Worm (Caenorhabditis elegans) whole organism, L2 larva: ENCODE results near the gene anoh-1.

Experiments
- C34F6.9 ChIP-seq: fragments of 150-350 bp; optimal IDR thresholded peaks from 2 replicates; lab custom pipeline; 2014; ENCODE audit warnings: missing biosample characterization, missing genetic modification characterization
- F13H6.1 ChIP-seq: sonication (generic microtip); optimal IDR thresholded peaks from 2 replicates; lab custom pipeline; 2016; ENCODE audit warnings: missing genetic modification characterization, missing compliant biosample characterization
- R02D3.7 ChIP-seq: fragments of 150-350 bp; optimal IDR thresholded peaks from 2 replicates; lab custom pipeline; 2014; ENCODE audit warnings: missing biosample characterization, missing genetic modification characterization
- Y55F3AM.14 ChIP-seq: fragments of 200-800 bp; sonication (Bioruptor generic); optimal IDR thresholded peaks from 2 replicates; lab custom pipeline; 2018; ENCODE audit warnings: mild to moderate bottlenecking, missing genetic modification characterization, missing compliant biosample characterization
- ZK546.5 ChIP-seq: sonication (generic microtip); optimal IDR thresholded peaks from 2 replicates; lab custom pipeline; 2017; ENCODE audit warnings: missing biosample characterization, missing genetic modification characterization
- alr-1 ChIP-seq: fragments of 150-350 bp; optimal IDR thresholded peaks from 2 replicates; lab custom pipeline; 2014; ENCODE audit warnings: missing biosample characterization, missing genetic modification characterization
- aly-2 ChIP-seq: fragments of 150-350 bp; optimal IDR thresholded peaks from 2 replicates; lab custom pipeline; 2014; ENCODE audit warnings: missing biosample characterization, missing genetic modification characterization
- ama-1 ChIP-seq: fragments of 150-350 bp; optimal IDR thresholded peaks from 2 replicates; lab custom pipeline; 2018; ENCODE audit warnings: inconsistent platforms
- blmp-1 ChIP-seq: sonication (generic microtip); optimal IDR thresholded peaks from 2 replicates; lab custom pipeline; 2017; ENCODE audit warnings: missing genetic modification characterization, mild to moderate bottlenecking, missing compliant biosample characterization, antibody characterized with exemption, moderate library complexity; ENCODE audit not compliant: insufficient read depth
- ceh-16 ChIP-seq: fragments of 150-350 bp; optimal IDR thresholded peaks from 2 replicates; lab custom pipeline; 2014; ENCODE audit warnings: missing biosample characterization, missing genetic modification characterization
- ceh-82 ChIP-seq: fragments of 150-350 bp; optimal IDR thresholded peaks from 2 replicates; lab custom pipeline; 2014; ENCODE audit warnings: missing biosample characterization, missing genetic modification characterization
- crh-2 ChIP-seq: sonication (generic microtip); optimal IDR thresholded peaks from 2 replicates; lab custom pipeline; 2017; ENCODE audit warnings: missing biosample characterization, missing genetic modification characterization
- dmd-4 ChIP-seq: sonication (generic microtip); optimal IDR thresholded peaks from 2 replicates; lab custom pipeline; 2017; ENCODE audit warnings: missing biosample characterization, missing genetic modification characterization
- egl-27 ChIP-seq: sonication (generic microtip); optimal IDR thresholded peaks from 3 replicates; lab custom pipeline; 2017; ENCODE audit warnings: missing biosample characterization, missing genetic modification reagents, missing genetic modification characterization
- elt-1 ChIP-seq: fragments of 150-350 bp; optimal IDR thresholded peaks from 2 replicates; lab custom pipeline; 2014; ENCODE audit warnings: missing biosample characterization, missing genetic modification characterization
- elt-3 ChIP-seq: sonication (generic microtip); optimal IDR thresholded peaks from 2 replicates; lab custom pipeline; 2017; ENCODE audit warnings: missing biosample characterization, missing genetic modification characterization
- fos-1 ChIP-seq: fragments of 150-350 bp; optimal IDR thresholded peaks from 2 replicates; lab custom pipeline; 2014; ENCODE audit warnings: missing biosample characterization, missing genetic modification characterization
- gmeb-1 ChIP-seq: fragments of 150-350 bp; optimal IDR thresholded peaks from 2 replicates; lab custom pipeline; 2014; ENCODE audit warnings: missing biosample characterization, missing genetic modification characterization
- lin-11 ChIP-seq: fragments of 150-350 bp; sonication (generic microtip); optimal IDR thresholded peaks from 2 replicates; lab custom pipeline; 2014; ENCODE audit warnings: missing biosample characterization, missing genetic modification characterization, inconsistent platforms, mixed read lengths
- lin-13 ChIP-seq: fragments of 150-350 bp; optimal IDR thresholded peaks from 2 replicates; lab custom pipeline; 2014; ENCODE audit warnings: missing biosample characterization, missing genetic modification reagents, missing genetic modification characterization
- lin-39 ChIP-seq: fragments of 150-350 bp; optimal IDR thresholded peaks from 2 replicates; lab custom pipeline; 2014; ENCODE audit warnings: missing biosample characterization, missing genetic modification reagents, missing genetic modification characterization
- lsy-2 ChIP-seq, 2 experiments: fragments of 150-350 bp in 1 of 2; sonication (generic microtip) in 1 of 2; optimal IDR thresholded peaks; 2 replicates each; lab custom pipeline; 2014 to 2017; ENCODE audit warnings: missing biosample characterization in 2 of 2, missing genetic modification characterization in 2 of 2
- mab-5 ChIP-seq: fragments of 150-350 bp; optimal IDR thresholded peaks from 2 replicates; lab custom pipeline; 2014; ENCODE audit warnings: missing biosample characterization, missing genetic modification characterization
- mbf-1 ChIP-seq: sonication (generic microtip); optimal IDR thresholded peaks from 2 replicates; lab custom pipeline; 2017; ENCODE audit warnings: missing biosample characterization, missing genetic modification characterization
- mdl-1 ChIP-seq, 2 experiments: fragments of 150-350 bp in 1 of 2; sonication (generic microtip) in 1 of 2; optimal IDR thresholded peaks; 2 replicates each; lab custom pipeline; 2017; ENCODE audit warnings: missing biosample characterization in 2 of 2, missing genetic modification characterization in 2 of 2
- nhr-10 ChIP-seq: sonication (generic microtip); optimal IDR thresholded peaks from 2 replicates; lab custom pipeline; 2017; ENCODE audit warnings: missing biosample characterization, missing genetic modification characterization
- nhr-11 ChIP-seq: fragments of 150-350 bp; optimal IDR thresholded peaks from 2 replicates; lab custom pipeline; 2014; ENCODE audit warnings: missing biosample characterization, missing genetic modification characterization
- nhr-12 ChIP-seq: fragments of 150-350 bp; optimal IDR thresholded peaks from 2 replicates; lab custom pipeline; 2014; ENCODE audit warnings: missing biosample characterization, missing genetic modification characterization
- nhr-129 ChIP-seq: fragments of 150-350 bp; optimal IDR thresholded peaks from 2 replicates; lab custom pipeline; 2014; ENCODE audit warnings: missing biosample characterization, missing genetic modification characterization
- nhr-21 ChIP-seq: fragments of 150-350 bp; optimal IDR thresholded peaks from 2 replicates; lab custom pipeline; 2014; ENCODE audit warnings: missing biosample characterization, missing genetic modification characterization
- nhr-23 ChIP-seq: fragments of 150-350 bp; optimal IDR thresholded peaks from 2 replicates; lab custom pipeline; 2014; ENCODE audit warnings: missing biosample characterization, missing genetic modification reagents, missing genetic modification characterization
- nhr-237 ChIP-seq: fragments of 150-350 bp; optimal IDR thresholded peaks from 2 replicates; lab custom pipeline; 2014; ENCODE audit warnings: missing biosample characterization, missing genetic modification characterization
- nhr-25 ChIP-seq: fragments of 150-350 bp; sonication (generic microtip); optimal IDR thresholded peaks from 3 replicates; lab custom pipeline; 2014; ENCODE audit warnings: missing biosample characterization, missing genetic modification characterization
- nhr-6 ChIP-seq: fragments of 150-350 bp; optimal IDR thresholded peaks from 2 replicates; lab custom pipeline; 2014; ENCODE audit warnings: missing biosample characterization, missing genetic modification characterization
- nhr-77 ChIP-seq: fragments of 150-350 bp; optimal IDR thresholded peaks from 2 replicates; lab custom pipeline; 2014; ENCODE audit warnings: missing biosample characterization, missing genetic modification characterization
- peb-1 ChIP-seq: fragments of 150-350 bp; optimal IDR thresholded peaks from 2 replicates; lab custom pipeline; 2014; ENCODE audit warnings: missing biosample characterization, missing genetic modification characterization
- sem-4 ChIP-seq: fragments of 150-350 bp; optimal IDR thresholded peaks from 2 replicates; lab custom pipeline; 2014; ENCODE audit warnings: missing biosample characterization, missing genetic modification reagents, missing genetic modification characterization
- skn-1 ChIP-seq: sonication (generic microtip); optimal IDR thresholded peaks from 2 replicates; lab custom pipeline; 2017; ENCODE audit warnings: missing biosample characterization, missing genetic modification characterization
- sma-3 ChIP-seq: sonication (generic microtip); optimal IDR thresholded peaks from 2 replicates; lab custom pipeline; 2016; ENCODE audit warnings: missing genetic modification reagents, missing genetic modification characterization, missing compliant biosample characterization
- sma-9 ChIP-seq, 2 experiments: fragments of 150-350 bp in 1 of 2; sonication (generic microtip) in 1 of 2; optimal IDR thresholded peaks; 2 replicates each; lab custom pipeline; 2014 to 2016; ENCODE audit warnings: missing genetic modification characterization in 2 of 2, mild to moderate bottlenecking in 1 of 2, missing biosample characterization in 1 of 2, missing compliant biosample characterization in 1 of 2, missing genetic modification reagents in 1 of 2, moderate library complexity in 1 of 2
- snpc-4 ChIP-seq: fragments of 150-350 bp; optimal IDR thresholded peaks from 2 replicates; lab custom pipeline; 2014; ENCODE audit warnings: missing biosample characterization, missing genetic modification characterization
- unc-39 ChIP-seq: fragments of 150-350 bp; optimal IDR thresholded peaks from 2 replicates; lab custom pipeline; 2014; ENCODE audit warnings: missing biosample characterization, missing genetic modification characterization
- unc-55 ChIP-seq: fragments of 150-350 bp; sonication (generic microtip); optimal IDR thresholded peaks from 3 replicates; lab custom pipeline; 2014; ENCODE audit warnings: missing biosample characterization, missing genetic modification reagents, missing genetic modification characterization
- unc-62 ChIP-seq: fragments of 150-350 bp; optimal IDR thresholded peaks from 2 replicates; lab custom pipeline; 2014; ENCODE audit warnings: missing biosample characterization, missing genetic modification reagents, missing genetic modification characterization
- zag-1 ChIP-seq: fragments of 150-350 bp; optimal IDR thresholded peaks from 2 replicates; lab custom pipeline; 2014; ENCODE audit warnings: missing biosample characterization, missing genetic modification characterization
- ztf-1 ChIP-seq: fragments of 200-800 bp; sonication (Bioruptor generic); conservative IDR thresholded peaks from 2 replicates; pipeline ENCODE4 v1.3.6; 2022; ENCODE audit warnings: missing genetic modification characterization, missing compliant biosample characterization
- ztf-11 ChIP-seq: sonication (generic microtip); optimal IDR thresholded peaks from 2 replicates; lab custom pipeline; 2017; ENCODE audit warnings: missing biosample characterization, missing genetic modification characterization
- ztf-4 ChIP-seq: fragments of 150-350 bp; optimal IDR thresholded peaks from 2 replicates; lab custom pipeline; 2014; ENCODE audit warnings: missing biosample characterization, missing genetic modification characterization

The anoh-1 gene

ce11 chrIII:13265566-13265965, 19.2 kb downstream of the anoh-1 start, which contains the start of gene F56A8.5:
F56A8.5 (plus strand) TSS chrIII:13265866.
- TF ChIP-seq egl-27 (tag; lab: Kevin White, UChicago): no peak
- no peak for TF ChIP-seq crh-2 (tag; lab: Kevin White, UChicago)
- no peak for TF ChIP-seq nhr-237 (tag; lab: Kevin White, UChicago)
- TF ChIP-seq nhr-23 (tag; lab: Kevin White, UChicago): no peak
- no peak for TF ChIP-seq aly-2 (tag; lab: Kevin White, UChicago)

ce11 chrIII:13267046-13267445, 20.7 kb downstream of the anoh-1 start:
- no peak for TF ChIP-seq blmp-1 (tag; lab: Kevin White, UChicago)

ce11 chrIII:13268856-13269255, 22.5 kb downstream of the anoh-1 start, which contains the start of gene cpf-2:
cpf-2 (minus strand) TSS chrIII:13268883.
- peak; percentile 66 to 83 for TF ChIP-seq lsy-2 (tag; optimal IDR thresholded peaks at IDR 0.05; lab: Kevin White, UChicago)
- peak; percentile 84 for TF ChIP-seq F13H6.1 (tag; lab: Kevin White, UChicago)
- TF ChIP-seq snpc-4 (tag; lab: Kevin White, UChicago): no peak
- TF ChIP-seq ztf-1 (GFP tag; lab: Robert Waterston, UW): no peak
- no peak for TF ChIP-seq R02D3.7 (tag; lab: Kevin White, UChicago)
- peak; percentile 14 for TF ChIP-seq blmp-1 (tag; lab: Kevin White, UChicago)
- no peak for TF ChIP-seq nhr-12 (tag; lab: Kevin White, UChicago)
- TF ChIP-seq nhr-10: peak; percentile 27
- TF ChIP-seq ama-1: no peak
- peak; percentile 82 for TF ChIP-seq lin-11 (tag; lab: Kevin White, UChicago)
- TF ChIP-seq gmeb-1 (tag; lab: Kevin White, UChicago): peak; percentile 85
- no peak for TF ChIP-seq peb-1 (tag; lab: Kevin White, UChicago)
- no peak for TF ChIP-seq alr-1 (tag; lab: Kevin White, UChicago)
- TF ChIP-seq elt-3 (tag; lab: Kevin White, UChicago): no peak
- TF ChIP-seq sma-9 (GFP tag; optimal IDR thresholded peaks at IDR 0.05; lab: Kevin White, UChicago): peak; percentile 74
- no peak for TF ChIP-seq sma-9 (tag; optimal IDR thresholded peaks at IDR 0.05; lab: Kevin White, UChicago)
- TF ChIP-seq mab-5 (tag; lab: Kevin White, UChicago): no peak
- peak; percentile 71 for TF ChIP-seq nhr-25 (tag; lab: Kevin White, UChicago)
- peak; percentile 77 for TF ChIP-seq lin-13
- TF ChIP-seq Y55F3AM.14 (GFP tag; lab: Kevin White, UChicago): no peak
- TF ChIP-seq sma-3 (GFP tag; lab: Kevin White, UChicago): peak; percentile 76
- TF ChIP-seq ZK546.5: no peak
- TF ChIP-seq sem-4 (tag; lab: Kevin White, UChicago): peak; percentile 74
- TF ChIP-seq nhr-21 (tag; lab: Kevin White, UChicago): peak; percentile 77
- no peak for TF ChIP-seq lin-39 (tag; lab: Kevin White, UChicago)
- TF ChIP-seq nhr-11: no peak
- TF ChIP-seq crh-2 (tag; lab: Kevin White, UChicago): peak; percentile 82
- no peak for TF ChIP-seq elt-1 (tag; lab: Kevin White, UChicago)
- peak; percentile 39 for TF ChIP-seq fos-1 (tag; lab: Kevin White, UChicago)
- TF ChIP-seq nhr-77 (tag; lab: Kevin White, UChicago): peak; percentile 8
- TF ChIP-seq nhr-6 (tag; lab: Kevin White, UChicago): peak; percentile 43
- TF ChIP-seq dmd-4: no peak
- no peak for TF ChIP-seq aly-2 (tag; lab: Kevin White, UChicago)
- TF ChIP-seq nhr-23 (tag; lab: Kevin White, UChicago): no peak
- TF ChIP-seq unc-55: peak; percentile 78
- peak; percentile 70 for TF ChIP-seq ceh-16 (tag; lab: Kevin White, UChicago)
- no peak for TF ChIP-seq nhr-237 (tag; lab: Kevin White, UChicago)
- peak; percentile 39 for TF ChIP-seq skn-1
- no peak for TF ChIP-seq unc-39 (tag; lab: Kevin White, UChicago)
- no peak for TF ChIP-seq egl-27 (tag; lab: Kevin White, UChicago)
- peak; percentile 3 for TF ChIP-seq ztf-11 (tag; lab: Kevin White, UChicago)
- no peak for TF ChIP-seq unc-62 (GFP tag; lab: Kevin White, UChicago)
- TF ChIP-seq C34F6.9: peak; percentile 80
- TF ChIP-seq mbf-1: no peak
- peak; percentile 84 for TF ChIP-seq nhr-129 (tag; lab: Kevin White, UChicago)
- TF ChIP-seq ztf-4 (tag; lab: Kevin White, UChicago): no peak
- no peak for TF ChIP-seq mdl-1 (tag; optimal IDR thresholded peaks at IDR 0.05; lab: Kevin White, UChicago)
- no peak for TF ChIP-seq zag-1 (tag; lab: Kevin White, UChicago)
- TF ChIP-seq ceh-82: no peak
